Worm (Caenorhabditis elegans) whole organism, midembryonic: ENCODE measurements around the gene col-144.

Experiments
- T22C8.4 ChIP-seq: fragments of 200-800 bp; sonication (Bioruptor generic); IDR thresholded peaks from 2 replicates; pipeline ENCODE4 v1.3.6; 2022; ENCODE audit warnings: missing genetic modification characterization, missing compliant biosample characterization
- flt-1 ChIP-seq: fragments of 200-800 bp; sonication (Bioruptor generic); IDR thresholded peaks from 2 replicates; pipeline ENCODE4 v1.3.6; 2022; ENCODE audit warnings: missing genetic modification characterization, missing compliant biosample characterization
- klf-2 ChIP-seq: fragments of 200-800 bp; sonication (Bioruptor generic); conservative IDR thresholded peaks from 2 replicates; pipeline ENCODE4 v1.3.6; 2022; ENCODE audit warnings: missing genetic modification reagents, missing genetic modification characterization, missing compliant biosample characterization
- med-1 ChIP-seq: sonication (generic microtip); optimal IDR thresholded peaks from 2 replicates; lab custom pipeline; 2017; ENCODE audit warnings: missing genetic modification characterization, mild to moderate bottlenecking, missing compliant biosample characterization, antibody characterized with exemption, missing genetic modification reagents; ENCODE audit not compliant: insufficient read depth
- ref-1 ChIP-seq: fragments of 200-800 bp; sonication (Bioruptor generic); conservative IDR thresholded peaks from 2 replicates; pipeline ENCODE4 v1.3.6; 2022; ENCODE audit warnings: missing genetic modification reagents, missing genetic modification characterization, missing compliant biosample characterization
- ztf-23 ChIP-seq: fragments of 200-800 bp; sonication (Bioruptor generic); IDR thresholded peaks from 2 replicates; pipeline ENCODE4 v1.3.6; 2022; ENCODE audit warnings: missing genetic modification reagents, missing genetic modification characterization, missing compliant biosample characterization
- ztf-29 ChIP-seq: fragments of 200-800 bp; sonication (Bioruptor generic); IDR thresholded peaks from 2 replicates; pipeline ENCODE4 v1.3.6; 2022; ENCODE audit warnings: missing genetic modification reagents, missing genetic modification characterization, missing compliant biosample characterization

- TF ChIP-seq med-1 (GFP tag; lab: Kevin White, UChicago): no peak
- no peak for TF ChIP-seq T22C8.4 (GFP tag; lab: Robert Waterston, UW)
- TF ChIP-seq ztf-23 (GFP tag; lab: Robert Waterston, UW): no peak
- no peak for TF ChIP-seq ztf-29
- TF ChIP-seq ref-1: no peak
- no peak for TF ChIP-seq flt-1 (GFP tag; lab: Robert Waterston, UW)
- TF ChIP-seq klf-2 (GFP tag; lab: Robert Waterston, UW): no peak
Measured at ce11 chrV:9173789-9174188, 13.3 kb upstream of the col-144 start, which contains the start of gene pqn-16.
